Worm (Caenorhabditis elegans): Measurements from ENCODE around the gene col-36.

col-36 gene

ce11 chrII:7200051-7200599 is 31.5 kb upstream of the col-36 start, which contains the start of gene pcrg-1 (continued):
- TF ChIP-seq ces-1 (GFP tag; optimal IDR thresholded peaks at IDR 0.05) = no peak
- TF ChIP-seq zip-4 (GFP tag; optimal IDR thresholded peaks at IDR 0.05) = peak; percentile 73
- TF ChIP-seq lin-15B (tag; optimal IDR thresholded peaks at IDR 0.05) = no peak
- no peak for TF ChIP-seq C34B4.2 (tag; optimal IDR thresholded peaks at IDR 0.05)
- TF ChIP-seq nhr-11 (tag; optimal IDR thresholded peaks at IDR 0.05) = no peak
- peak; percentile 72 for TF ChIP-seq mab-9 (GFP tag; IDR thresholded peaks at IDR 0.05)
- peak in 2 of 6 experiments; percentile 36 to 83 for TF ChIP-seq elt-3 (tag; optimal IDR thresholded peaks at IDR 0.05)
- TF ChIP-seq pqm-1 (tag; optimal IDR thresholded peaks at IDR 0.05) = no peak
- TF ChIP-seq nhr-84 (tag; optimal IDR thresholded peaks at IDR 0.05) = no peak
- peak; percentile 73 for TF ChIP-seq C16A3.4 (tag; optimal IDR thresholded peaks at IDR 0.05)
- TF ChIP-seq efl-1 (optimal IDR thresholded peaks at IDR 0.05) = peak; percentile 58 to 75
- peak; percentile 58 to 97 for TF ChIP-seq efl-1 (GFP tag; optimal IDR thresholded peaks at IDR 0.05 in 1 of 2)
- TF ChIP-seq blmp-1 (tag; optimal IDR thresholded peaks at IDR 0.05) = peak; percentile 7
- TF ChIP-seq nhr-90 (tag; optimal IDR thresholded peaks at IDR 0.05; ENCODE audit: poor library complexity) = peak; percentile 89
- TF ChIP-seq F16B12.6 (tag; optimal IDR thresholded peaks at IDR 0.05) = peak; percentile 8
- peak; percentile 40 to 76 (median 73) for TF ChIP-seq ceh-82 (tag; optimal IDR thresholded peaks at IDR 0.05)
- TF ChIP-seq ceh-88 (GFP tag; IDR thresholded peaks at IDR 0.05) = peak; percentile 76
- peak; percentile 74 for TF ChIP-seq mep-1 (tag; optimal IDR thresholded peaks at IDR 0.05)
- no peak for TF ChIP-seq unc-62 (GFP tag; optimal IDR thresholded peaks at IDR 0.05)
- peak; percentile 39 for TF ChIP-seq jun-1 (tag; optimal IDR thresholded peaks at IDR 0.05)
- TF ChIP-seq aly-2 (tag; optimal IDR thresholded peaks at IDR 0.05) = peak; percentile 36
- TF ChIP-seq lsy-2 (tag; optimal IDR thresholded peaks at IDR 0.05) = peak; percentile 54 to 81
- no peak for TF ChIP-seq aha-1 (tag; optimal IDR thresholded peaks at IDR 0.05)
- TF ChIP-seq unc-98 (GFP tag; IDR thresholded peaks at IDR 0.05) = 0 out of 2 replicates have a peak, but pooled peaks have one; percentile 9
- TF ChIP-seq xbp-1 (tag; optimal IDR thresholded peaks at IDR 0.05) = peak; percentile 76
- peak; percentile 59 for TF ChIP-seq C04F5.9 (tag; optimal IDR thresholded peaks at IDR 0.05)
- TF ChIP-seq nhr-85 (tag) = peak; percentile 92
- TF ChIP-seq isw-1 (GFP tag; IDR thresholded peaks at IDR 0.05) = peak; percentile 42
- peak; percentile 93 for TF ChIP-seq nhr-19 (GFP tag; conservative IDR thresholded peaks at IDR 0.05)
- peak; percentile 99 for TF ChIP-seq snpc-4 (tag; optimal IDR thresholded peaks at IDR 0.05)
- peak; percentile 72 for TF ChIP-seq ceh-8 (GFP tag; optimal IDR thresholded peaks at IDR 0.05)
- peak; percentile 80 for TF ChIP-seq irx-1 (tag; optimal IDR thresholded peaks at IDR 0.05)
- no peak for TF ChIP-seq ama-1 (optimal IDR thresholded peaks at IDR 0.05)
- no peak for TF ChIP-seq vab-15 (tag; optimal IDR thresholded peaks at IDR 0.05)

DNA sequence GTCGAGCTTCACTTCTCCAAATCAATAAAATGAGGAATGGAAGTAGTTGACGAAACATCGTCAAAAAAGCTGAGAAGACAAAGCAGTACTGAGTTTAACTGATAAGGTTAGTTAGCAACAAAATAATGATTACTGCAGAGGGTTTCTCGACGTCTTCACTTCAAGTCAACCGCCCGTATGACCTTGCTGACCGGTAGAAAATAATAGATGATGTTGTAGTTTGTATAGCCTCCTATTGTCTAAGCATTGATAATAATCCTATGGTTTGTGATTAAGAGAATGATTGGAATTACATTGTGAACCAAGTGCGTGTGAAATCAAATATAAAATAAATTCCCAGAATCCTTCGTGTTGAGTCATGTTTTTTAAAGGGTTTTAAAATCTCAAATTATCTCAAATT is 30.7 kb upstream of the col-36 start, which contains the start of gene E04F6.6:
Gene E04F6.6 (minus strand): TSS at position 258 of the 400 bp plus-strand sequence.
- TF ChIP-seq blmp-1 (tag; optimal IDR thresholded peaks at IDR 0.05) = peak; percentile 34
- TF ChIP-seq elt-3 (tag; optimal IDR thresholded peaks at IDR 0.05) = peak in 2 of 6 experiments; percentile 12 to 67
- peak; percentile 14 for TF ChIP-seq nhr-20 (tag; optimal IDR thresholded peaks at IDR 0.05)
- no peak for TF ChIP-seq lin-35 (GFP tag; optimal IDR thresholded peaks at IDR 0.05)
- no peak for TF ChIP-seq ets-5 (GFP tag; IDR thresholded peaks at IDR 0.05)

DNA sequence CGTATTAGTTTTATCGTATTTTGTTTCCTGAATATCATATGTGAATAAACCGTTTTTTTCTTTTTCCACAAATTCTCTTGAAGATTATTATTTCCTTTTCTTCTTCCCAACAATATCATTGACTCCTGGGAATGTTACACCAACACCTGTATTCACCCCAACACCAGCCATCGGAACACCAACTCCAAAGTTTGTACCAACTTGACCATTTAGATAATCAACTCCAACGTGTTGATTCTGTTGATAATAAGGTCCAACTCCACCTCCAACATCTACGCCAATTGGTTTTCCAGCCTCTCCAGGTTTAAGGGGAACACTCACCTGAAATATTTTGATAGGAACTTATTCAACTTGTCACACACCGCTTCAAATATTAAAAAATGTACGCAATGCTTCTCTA is 28.8 kb upstream of the col-36 start:
- TF ChIP-seq lin-13 (GFP tag; optimal IDR thresholded peaks at IDR 0.05) (no peak), nhr-19 (GFP tag; conservative IDR thresholded peaks at IDR 0.05) (0 out of 2 replicates have a peak, but pooled peaks have one; percentile 6)

DNA sequence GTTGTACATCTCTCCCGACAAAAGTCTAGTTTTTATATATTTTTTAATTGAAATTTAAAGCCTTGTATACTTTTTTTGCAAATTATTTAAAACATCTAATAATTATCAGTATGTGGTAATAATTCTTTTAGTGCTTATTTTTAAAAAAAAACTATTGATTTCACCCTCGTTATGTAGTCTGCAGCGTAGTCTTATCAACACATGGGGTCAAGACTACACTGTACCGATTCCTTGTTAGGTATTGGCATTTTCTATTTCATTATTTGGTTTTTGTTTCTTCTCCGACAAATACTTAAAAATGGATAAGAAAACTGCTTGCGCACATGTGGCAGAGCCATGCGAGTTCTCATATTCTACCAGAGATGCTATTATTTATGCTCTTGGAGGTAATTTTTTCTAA is 27.4 kb upstream of the col-36 start, which contains the start of gene maoc-1:
Gene maoc-1 (plus strand): TSS at position 237 of the 400 bp plus-strand sequence.
- TF ChIP-seq ceh-63 (GFP tag; optimal IDR thresholded peaks at IDR 0.05) = no peak
- peak; percentile 6 for TF ChIP-seq elt-2 (tag; optimal IDR thresholded peaks at IDR 0.05)
- no peak for TF ChIP-seq nhr-77 (tag; optimal IDR thresholded peaks at IDR 0.05)
- no peak for TF ChIP-seq efl-3 (GFP tag; optimal IDR thresholded peaks at IDR 0.05)
- TF ChIP-seq aly-2 (tag; optimal IDR thresholded peaks at IDR 0.05) = no peak
- peak; percentile 5 for TF ChIP-seq blmp-1 (tag; optimal IDR thresholded peaks at IDR 0.05)
- no peak for TF ChIP-seq nhr-12 (tag; optimal IDR thresholded peaks at IDR 0.05)
- peak; percentile 36 for TF ChIP-seq nhr-20 (tag; optimal IDR thresholded peaks at IDR 0.05)
- TF ChIP-seq ceh-82 (tag; optimal IDR thresholded peaks at IDR 0.05) = no peak
- TF ChIP-seq lin-35 (GFP tag; optimal IDR thresholded peaks at IDR 0.05) = peak in 1 of 2 experiments; percentile 18
- TF ChIP-seq irx-1 (tag; optimal IDR thresholded peaks at IDR 0.05) = no peak
- TF ChIP-seq egl-13 (tag; optimal IDR thresholded peaks at IDR 0.05) = no peak
